Worm (Caenorhabditis elegans): ENCODE results near the gene F15H10.10.

F15H10.10 gene

DNA sequence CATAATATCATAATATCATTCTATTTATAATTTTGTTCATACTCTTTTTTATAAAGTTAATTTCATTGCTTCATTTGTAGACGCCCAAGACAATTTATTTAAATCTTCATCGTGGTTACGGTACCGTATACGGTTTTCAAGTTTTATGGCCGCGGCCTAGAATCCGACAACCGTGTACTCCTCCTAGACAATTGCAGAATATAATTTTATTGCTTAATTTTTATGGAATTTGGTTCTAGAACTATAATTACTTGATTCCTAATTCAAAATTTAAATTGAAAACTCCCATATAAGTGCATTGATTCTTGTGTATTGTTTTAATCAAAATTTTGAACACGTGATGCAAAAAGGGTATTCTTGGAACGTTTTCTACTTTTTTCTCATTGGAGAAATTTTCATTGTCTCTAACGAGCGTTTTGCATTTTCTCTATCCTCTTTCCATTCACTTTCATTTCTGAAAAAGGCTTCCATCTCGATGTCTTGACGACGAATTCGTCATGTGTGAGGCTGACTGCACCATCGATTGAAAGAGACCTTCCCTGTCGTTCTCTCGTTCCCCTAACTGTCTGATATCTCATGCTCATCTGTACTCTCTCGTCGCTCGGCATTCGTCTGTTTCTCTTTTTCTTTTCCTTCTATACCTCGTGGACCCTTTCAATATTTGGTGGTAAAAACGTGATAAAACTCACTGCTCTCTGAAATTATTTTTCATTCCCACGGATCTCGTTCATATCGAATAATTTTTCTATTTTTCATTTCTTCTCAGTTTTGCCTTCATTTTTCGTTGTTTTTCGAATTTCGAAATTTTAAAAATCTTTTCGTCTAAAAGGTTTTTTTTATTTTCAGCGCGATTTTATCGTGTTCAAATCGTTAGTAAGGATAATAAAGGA is 24.6 kb upstream of the F15H10.10 start, which contains the start of gene pap-1 (continued):
- TF ChIP-seq zag-1 (tag; optimal IDR thresholded peaks at IDR 0.05) (no peak), egl-27 (tag; optimal IDR thresholded peaks at IDR 0.05) (no peak), zip-4 (GFP tag; optimal IDR thresholded peaks at IDR 0.05) (no peak), mef-2 (tag; optimal IDR thresholded peaks at IDR 0.05) (no peak), lin-35 (GFP tag; optimal IDR thresholded peaks at IDR 0.05) (peak; percentile 16 to 68), mab-9 (GFP tag; IDR thresholded peaks at IDR 0.05) (no peak), nhr-11 (tag; optimal IDR thresholded peaks at IDR 0.05) (no peak), dsc-1 (tag; optimal IDR thresholded peaks at IDR 0.05) (peak; percentile 21), vab-15 (tag; optimal IDR thresholded peaks at IDR 0.05) (no peak), nhr-84 (tag; optimal IDR thresholded peaks at IDR 0.05) (no peak), ets-5 (GFP tag; IDR thresholded peaks at IDR 0.05) (no peak), ztf-11 (tag; optimal IDR thresholded peaks at IDR 0.05) (no peak), C04F5.9 (tag; optimal IDR thresholded peaks at IDR 0.05) (no peak), sox-4 (tag; optimal IDR thresholded peaks at IDR 0.05) (no peak), lin-15B (tag; optimal IDR thresholded peaks at IDR 0.05) (no peak), ama-1 (optimal IDR thresholded peaks at IDR 0.05) (no peak), nhr-77 (tag; optimal IDR thresholded peaks at IDR 0.05) (no peak), efl-3 (GFP tag; optimal IDR thresholded peaks at IDR 0.05) (no peak), nhr-47 (tag; optimal IDR thresholded peaks at IDR 0.05) (peak; percentile 43), xbp-1 (tag; optimal IDR thresholded peaks at IDR 0.05) (peak; percentile 26), lin-39 (tag; optimal IDR thresholded peaks at IDR 0.05) (no peak), lir-3 (tag; optimal IDR thresholded peaks at IDR 0.05; ENCODE audit: poor library complexity) (peak; percentile 71), nhr-85 (tag) (peak; percentile 79), hpl-2 (GFP tag; optimal IDR thresholded peaks at IDR 0.05) (no peak), lsy-2 (tag; optimal IDR thresholded peaks at IDR 0.05) (peak; percentile 6 to 32), nhr-20 (tag; optimal IDR thresholded peaks at IDR 0.05) (no peak), nhr-12 (tag; optimal IDR thresholded peaks at IDR 0.05) (no peak), hlh-17 (GFP tag; optimal IDR thresholded peaks at IDR 0.05; ENCODE audit: borderline replicate concordance) (no peak), nhr-76 (tag; optimal IDR thresholded peaks at IDR 0.05) (no peak), fkh-4 (tag; optimal IDR thresholded peaks at IDR 0.05; ENCODE audit: borderline replicate concordance) (peak; percentile 45), snpc-4 (tag; optimal IDR thresholded peaks at IDR 0.05) (no peak), hlh-4 (tag; optimal IDR thresholded peaks at IDR 0.05) (no peak), Y116A8C.19 (tag; optimal IDR thresholded peaks at IDR 0.05; ENCODE audit: borderline replicate concordance) (no peak), ceh-8 (GFP tag; optimal IDR thresholded peaks at IDR 0.05) (no peak), tlp-1 (tag; optimal IDR thresholded peaks at IDR 0.05) (no peak), tbx-2 (tag; optimal IDR thresholded peaks at IDR 0.05) (no peak), isw-1 (GFP tag; IDR thresholded peaks at IDR 0.05) (no peak; the same call in 1 of the 2 replicates), mdl-1 (tag; optimal IDR thresholded peaks at IDR 0.05) (peak in 1 of 2 experiments; percentile 40), unc-98 (GFP tag; IDR thresholded peaks at IDR 0.05) (no peak), unc-130 (tag; optimal IDR thresholded peaks at IDR 0.05) (no peak), mep-1 (tag; optimal IDR thresholded peaks at IDR 0.05) (peak; percentile 61), nhr-90 (tag; optimal IDR thresholded peaks at IDR 0.05; ENCODE audit: poor library complexity) (no peak), lin-14 (GFP tag; optimal IDR thresholded peaks at IDR 0.05) (peak; percentile 21), ceh-90 (tag; optimal IDR thresholded peaks at IDR 0.05) (peak; percentile 76), swsn-7 (tag; optimal IDR thresholded peaks at IDR 0.05) (peak; percentile 26), blmp-1 (tag; optimal IDR thresholded peaks at IDR 0.05) (peak; percentile 52), irx-1 (tag; optimal IDR thresholded peaks at IDR 0.05) (peak; percentile 64), sup-37 (GFP tag; optimal IDR thresholded peaks at IDR 0.05) (no peak), ztf-4 (tag; optimal IDR thresholded peaks at IDR 0.05) (no peak), F16B12.6 (tag; optimal IDR thresholded peaks at IDR 0.05) (no peak)
